Fruit fly (Drosophila melanogaster) whole organism, embryonic: ENCODE measurements around the gene Hr83.

Experiments
- CG10321 ChIP-seq: fragments of 200-800 bp; sonication (Bioruptor generic); IDR thresholded peaks from 2 replicates; pipeline ENCODE4 v1.3.6; 2022; ENCODE audit warnings: missing biosample characterization, missing genetic modification characterization
- CG10366 ChIP-seq: fragments of 200-800 bp; sonication (Bioruptor generic); IDR thresholded peaks from 2 replicates; pipeline ENCODE4 v1.3.6; 2022; ENCODE audit warnings: missing biosample characterization, missing genetic modification characterization
- CG10543 ChIP-seq: fragments of 200-800 bp; sonication (Bioruptor generic); optimal IDR thresholded peaks from 3 replicates; lab custom pipeline; 2017; ENCODE audit warnings: missing biosample characterization, mild to moderate bottlenecking, missing genetic modification characterization, moderate library complexity
- CG14710 ChIP-seq: fragments of 200-800 bp; sonication (Bioruptor generic); optimal IDR thresholded peaks from 3 replicates; lab custom pipeline; 2019; ENCODE audit warnings: missing biosample characterization, mild to moderate bottlenecking, missing genetic modification characterization, moderate library complexity
- CG1647 ChIP-seq: fragments of 200-800 bp; sonication (Bioruptor generic); optimal IDR thresholded peaks from 3 replicates; lab custom pipeline; 2016; ENCODE audit warnings: missing biosample characterization, missing genetic modification characterization
- CG30020 ChIP-seq: fragments of 200-800 bp; optimal IDR thresholded peaks from 2 replicates; lab custom pipeline; 2019; ENCODE audit warnings: missing biosample characterization, mild to moderate bottlenecking, missing genetic modification characterization, moderate library complexity
- CG3838 ChIP-seq: fragments of 200-800 bp; sonication (Bioruptor generic); optimal IDR thresholded peaks from 3 replicates; lab custom pipeline; 2016; ENCODE audit warnings: missing biosample characterization, missing genetic modification characterization
- CG3847 ChIP-seq: fragments of 200-800 bp; sonication (Bioruptor generic); IDR thresholded peaks from 2 replicates; pipeline ENCODE4 v1.3.6; 2022; ENCODE audit warnings: missing biosample characterization, missing genetic modification characterization
- CG43689 ChIP-seq: fragments of 200-800 bp; sonication (Bioruptor generic); IDR thresholded peaks from 2 replicates; pipeline ENCODE4 v1.3.6; 2022; ENCODE audit warnings: missing biosample characterization, missing genetic modification characterization
- CG4617 ChIP-seq: fragments of 200-800 bp; sonication (Bioruptor generic); optimal IDR thresholded peaks from 3 replicates; lab custom pipeline; 2016; ENCODE audit warnings: missing biosample characterization, missing genetic modification characterization, borderline replicate concordance
- CG6854 ChIP-seq: fragments of 200-800 bp; sonication (Bioruptor generic); optimal IDR thresholded peaks from 3 replicates; lab custom pipeline; 2017; ENCODE audit warnings: missing biosample characterization, mild to moderate bottlenecking, missing genetic modification characterization
- CG8388 ChIP-seq: fragments of 200-800 bp; sonication (Bioruptor generic); optimal IDR thresholded peaks from 2 replicates; lab custom pipeline; 2019; ENCODE audit warnings: missing biosample characterization, mild to moderate bottlenecking, missing genetic modification characterization, moderate library complexity
- CG9437 ChIP-seq: fragments of 200-800 bp; sonication (Bioruptor generic); optimal IDR thresholded peaks from 2 replicates; lab custom pipeline; 2018; ENCODE audit warnings: missing biosample characterization, mild to moderate bottlenecking, missing genetic modification characterization
- CG9609 ChIP-seq: fragments of 200-800 bp; sonication (Bioruptor generic); optimal IDR thresholded peaks from 3 replicates; lab custom pipeline; 2016; ENCODE audit warnings: missing biosample characterization, missing genetic modification characterization
- CG9727 ChIP-seq: fragments of 200-800 bp; sonication (Bioruptor generic); optimal IDR thresholded peaks from 3 replicates; lab custom pipeline; 2017; ENCODE audit warnings: missing biosample characterization, mild to moderate bottlenecking, missing genetic modification characterization
- CG9817 ChIP-seq: fragments of 200-800 bp; sonication (Bioruptor generic); optimal IDR thresholded peaks from 2 replicates; lab custom pipeline; 2018; ENCODE audit warnings: missing biosample characterization, mild to moderate bottlenecking, missing genetic modification characterization, moderate library complexity
- Doc2 ChIP-seq: fragments of 200-800 bp; sonication (Bioruptor generic); IDR thresholded peaks from 2 replicates; pipeline ENCODE4 v1.3.6; 2022; ENCODE audit warnings: missing biosample characterization, missing genetic modification characterization
- Dp ChIP-seq: fragments of 200-800 bp; sonication (Bioruptor generic); optimal IDR thresholded peaks from 2 replicates; lab custom pipeline; 2018; ENCODE audit warnings: missing biosample characterization, mild to moderate bottlenecking, missing genetic modification characterization, moderate library complexity
- Drgx ChIP-seq: fragments of 200-800 bp; sonication (Bioruptor generic); IDR thresholded peaks from 2 replicates; pipeline ENCODE4 v1.3.6; 2022; ENCODE audit warnings: missing biosample characterization, missing genetic modification characterization
- Eip74EF ChIP-seq, 2 experiments: fragments of 200-800 bp in 1 of 2; fragments of >200 bp in 1 of 2; sonication (Bioruptor generic) in 1 of 2; optimal IDR thresholded peaks; 2 replicates each; lab custom pipeline; 2017 to 2019; ENCODE audit warnings: missing biosample characterization in 2 of 2, missing genetic modification characterization in 2 of 2, mild to moderate bottlenecking in 1 of 2, moderate library complexity in 1 of 2
- Hey ChIP-seq: fragments of 200-800 bp; sonication (Bioruptor generic); optimal IDR thresholded peaks from 3 replicates; lab custom pipeline; 2018; ENCODE audit warnings: missing biosample characterization, mild to moderate bottlenecking, missing genetic modification characterization
- Hr78 ChIP-seq, 2 experiments: fragments of 200-800 bp in 1 of 2; fragments of >200 bp in 1 of 2; sonication (Bioruptor generic) in 1 of 2; optimal IDR thresholded peaks; 2 replicates each; lab custom pipeline; 2017 to 2019; ENCODE audit warnings: missing biosample characterization in 2 of 2, missing genetic modification characterization in 2 of 2, mild to moderate bottlenecking in 1 of 2, moderate library complexity in 1 of 2
- MBD-R2 ChIP-seq: fragments of 200-800 bp; sonication (Bioruptor generic); IDR thresholded peaks from 2 replicates; pipeline ENCODE4 v1.3.6; 2022; ENCODE audit warnings: missing biosample characterization, missing genetic modification characterization
- Mes4 ChIP-seq: fragments of 200-800 bp; sonication (Bioruptor generic); optimal IDR thresholded peaks from 2 replicates; lab custom pipeline; 2016; ENCODE audit warnings: missing biosample characterization, missing genetic modification characterization
- Mrtf ChIP-seq: fragments of 200-800 bp; sonication (Bioruptor generic); IDR thresholded peaks from 3 replicates; pipeline ENCODE4 v1.3.6; 2022; ENCODE audit warnings: missing biosample characterization, missing genetic modification characterization
- Myb ChIP-seq: fragments of 200-800 bp; sonication (Bioruptor generic); optimal IDR thresholded peaks from 2 replicates; lab custom pipeline; 2016; ENCODE audit warnings: missing biosample characterization, missing genetic modification characterization
- NK7.1 ChIP-seq: fragments of 200-800 bp; sonication (Bioruptor generic); optimal IDR thresholded peaks from 3 replicates; lab custom pipeline; 2016; ENCODE audit warnings: missing biosample characterization, missing genetic modification characterization
- Opbp ChIP-seq: fragments of 200-800 bp; sonication (Bioruptor generic); IDR thresholded peaks from 3 replicates; pipeline ENCODE4 v1.3.6; 2022; ENCODE audit warnings: missing biosample characterization, missing genetic modification characterization; ENCODE audit not compliant: partially characterized antibody
- Poxn ChIP-seq: fragments of 200-800 bp; sonication (Bioruptor generic); IDR thresholded peaks from 2 replicates; pipeline ENCODE4 v1.3.6; 2022; ENCODE audit warnings: missing biosample characterization, missing genetic modification characterization
- Side ChIP-seq: fragments of 200-800 bp; sonication (Bioruptor generic); optimal IDR thresholded peaks from 2 replicates; lab custom pipeline; 2016; ENCODE audit warnings: missing biosample characterization, missing genetic modification characterization
- Sry-δ ChIP-seq: fragments of 200-800 bp; sonication (Bioruptor generic); optimal IDR thresholded peaks from 2 replicates; lab custom pipeline; 2016; ENCODE audit warnings: missing biosample characterization, missing genetic modification characterization
- YL-1 ChIP-seq: fragments of 200-800 bp; sonication (Bioruptor generic); optimal IDR thresholded peaks from 3 replicates; lab custom pipeline; 2017; ENCODE audit warnings: missing biosample characterization, mild to moderate bottlenecking, missing genetic modification characterization
- al ChIP-seq: fragments of 200-800 bp; sonication (Bioruptor generic); IDR thresholded peaks from 2 replicates; pipeline ENCODE4 v1.3.6; 2022; ENCODE audit warnings: missing biosample characterization, missing genetic modification characterization
- ato ChIP-seq: fragments of 200-800 bp; sonication (Bioruptor generic); IDR thresholded peaks from 2 replicates; pipeline ENCODE4 v1.3.6; 2022; ENCODE audit warnings: missing biosample characterization, missing genetic modification characterization; ENCODE audit not compliant: partially characterized antibody
- bbx ChIP-seq: fragments of 200-800 bp; sonication (Bioruptor generic); IDR thresholded peaks from 2 replicates; pipeline ENCODE4 v1.3.6; 2022; ENCODE audit warnings: missing biosample characterization, missing genetic modification characterization; ENCODE audit not compliant: partially characterized antibody
- bcd ChIP-seq: fragments of 200-800 bp; sonication (Bioruptor generic); optimal IDR thresholded peaks from 2 replicates; lab custom pipeline; 2017; ENCODE audit warnings: missing biosample characterization, mild to moderate bottlenecking, missing genetic modification characterization
- cg ChIP-seq: fragments of 200-800 bp; sonication (Bioruptor generic); optimal IDR thresholded peaks from 3 replicates; lab custom pipeline; 2019; ENCODE audit warnings: missing biosample characterization, mild to moderate bottlenecking, missing genetic modification characterization, moderate library complexity
- ci ChIP-seq: fragments of 200-800 bp; sonication (Bioruptor generic); IDR thresholded peaks from 3 replicates; pipeline ENCODE4 v1.3.6; 2022; ENCODE audit warnings: missing biosample characterization, missing genetic modification characterization
- crol ChIP-seq: fragments of 200-800 bp; sonication (Bioruptor generic); IDR thresholded peaks from 2 replicates; pipeline ENCODE4 v1.3.6; 2022; ENCODE audit warnings: missing biosample characterization, missing genetic modification characterization
- da ChIP-seq: fragments of 200-800 bp; sonication (Bioruptor generic); optimal IDR thresholded peaks from 2 replicates; lab custom pipeline; 2016; ENCODE audit warnings: missing biosample characterization, missing genetic modification characterization
- dati ChIP-seq: fragments of 200-800 bp; sonication (Bioruptor generic); IDR thresholded peaks from 2 replicates; pipeline ENCODE4 v1.3.6; 2022; ENCODE audit warnings: missing biosample characterization, missing genetic modification characterization
- dmrt99B ChIP-seq: fragments of 200-800 bp; sonication (Bioruptor generic); optimal IDR thresholded peaks from 2 replicates; lab custom pipeline; 2018; ENCODE audit warnings: missing biosample characterization, mild to moderate bottlenecking, missing genetic modification characterization, moderate library complexity
- ems ChIP-seq: fragments of 200-800 bp; sonication (Bioruptor generic); optimal IDR thresholded peaks from 3 replicates; lab custom pipeline; 2016; ENCODE audit warnings: missing biosample characterization, missing genetic modification characterization
- ewg ChIP-seq: fragments of 200-800 bp; sonication (Bioruptor generic); optimal IDR thresholded peaks from 3 replicates; lab custom pipeline; 2017; ENCODE audit warnings: mild to moderate bottlenecking, missing biosample characterization, missing genetic modification reagents, missing genetic modification characterization
- org-1 ChIP-seq: fragments of 200-800 bp; sonication (Bioruptor generic); optimal IDR thresholded peaks from 2 replicates; lab custom pipeline; 2017; ENCODE audit warnings: missing biosample characterization, missing genetic modification characterization
- pnt ChIP-seq: fragments of 200-800 bp; sonication (Bioruptor generic); optimal IDR thresholded peaks from 3 replicates; lab custom pipeline; 2016; ENCODE audit warnings: missing biosample characterization, missing genetic modification characterization
- pros ChIP-seq: fragments of 200-800 bp; sonication (Bioruptor generic); optimal IDR thresholded peaks from 3 replicates; lab custom pipeline; 2019; ENCODE audit warnings: missing biosample characterization, mild to moderate bottlenecking, missing genetic modification characterization, moderate library complexity
- pzg ChIP-seq: fragments of 200-800 bp; sonication (Bioruptor generic); optimal IDR thresholded peaks from 3 replicates; lab custom pipeline; 2018; ENCODE audit warnings: missing biosample characterization, mild to moderate bottlenecking, missing genetic modification characterization, moderate library complexity
- slou ChIP-seq: fragments of 200-800 bp; sonication (Bioruptor generic); optimal IDR thresholded peaks from 3 replicates; lab custom pipeline; 2016; ENCODE audit warnings: missing biosample characterization, missing genetic modification characterization
- zfh2 ChIP-seq: fragments of 200-800 bp; sonication (Bioruptor generic); optimal IDR thresholded peaks from 2 replicates; lab custom pipeline; 2016; ENCODE audit warnings: missing biosample characterization, missing genetic modification characterization

Hr83 gene

dm6 chr3R:6350755-6351154 is 1.7 kb downstream of the Hr83 start, which contains the start of gene Pak (continued):
- TF ChIP-seq pzg (GFP tag; lab: Kevin White, UChicago) (peak; percentile 77), zfh2 (GFP tag; lab: Kevin White, UChicago) (peak; percentile 7), Dp (GFP tag; lab: Kevin White, UChicago) (peak; percentile 64), bbx (peak; percentile 93), Opbp (peak; percentile 96), dati (GFP tag; lab: Robert Waterston, UW) (no peak), CG8388 (GFP tag; lab: Kevin White, UChicago) (no peak), Hey (tag; lab: Kevin White, UChicago) (no peak), Myb (GFP tag; lab: Kevin White, UChicago) (peak; percentile 57), CG6854 (GFP tag; lab: Kevin White, UChicago) (no peak), YL-1 (GFP tag; lab: Kevin White, UChicago) (peak; percentile 15), CG4617 (GFP tag; lab: Kevin White, UChicago) (peak; percentile 95)

DNA sequence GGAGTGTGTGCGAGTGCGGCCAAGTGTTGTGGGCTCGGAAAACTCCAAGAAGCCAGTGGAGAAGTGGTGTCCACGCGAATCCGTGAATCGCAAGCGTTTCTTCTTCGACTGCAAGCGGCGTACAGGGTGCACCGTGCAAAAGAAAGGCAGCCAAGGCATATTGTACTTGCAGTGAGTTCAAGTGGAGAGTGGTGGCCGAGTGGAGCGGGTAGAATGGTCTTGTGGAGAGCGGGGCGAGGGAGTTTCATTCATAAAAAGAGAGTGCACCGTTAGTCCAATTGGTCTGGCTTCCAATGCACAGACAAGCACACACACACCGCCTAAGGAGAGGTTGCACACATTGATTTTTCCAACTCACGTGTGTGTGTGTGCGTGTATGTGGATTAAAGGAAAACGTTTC is 2.1 kb downstream of the Hr83 start:
- TF ChIP-seq ems (GFP tag; lab: Kevin White, UChicago): no peak
- TF ChIP-seq slou (GFP tag; lab: Kevin White, UChicago): no peak
- TF ChIP-seq CG10366 (GFP tag; lab: Robert Waterston, UW): no peak
- TF ChIP-seq crol (GFP tag; lab: Robert Waterston, UW): peak; percentile 61
- no peak for TF ChIP-seq Hey (tag; lab: Kevin White, UChicago)
- no peak for TF ChIP-seq NK7.1 (GFP tag; lab: Kevin White, UChicago)
- no peak; the same call in 2 of the 3 replicates for TF ChIP-seq ci (GFP tag; lab: Robert Waterston, UW)
- TF ChIP-seq cg (GFP tag; lab: Kevin White, UChicago): peak; percentile 85
- no peak for TF ChIP-seq bcd (GFP tag; lab: Kevin White, UChicago)
- no peak for TF ChIP-seq CG10543
- TF ChIP-seq dmrt99B: no peak
- TF ChIP-seq CG10321 (GFP tag; lab: Robert Waterston, UW): no peak
- TF ChIP-seq al (GFP tag; lab: Robert Waterston, UW): no peak
- no peak for TF ChIP-seq Eip74EF (GFP tag; optimal IDR thresholded peaks at IDR 0.05; lab: Kevin White, UChicago)
- no peak for TF ChIP-seq Doc2 (GFP tag; lab: Robert Waterston, UW)
- no peak for TF ChIP-seq CG9609 (GFP tag; lab: Kevin White, UChicago)
- peak; percentile 22 for TF ChIP-seq CG9437
- no peak for TF ChIP-seq ewg (GFP tag; lab: Kevin White, UChicago)
- TF ChIP-seq CG1647 (GFP tag; lab: Kevin White, UChicago): no peak
- TF ChIP-seq da (GFP tag; lab: Kevin White, UChicago): no peak
- TF ChIP-seq CG30020 (tag; lab: Kevin White, UChicago): no peak
- no peak for TF ChIP-seq CG43689 (GFP tag; lab: Robert Waterston, UW)
- no peak for TF ChIP-seq Side (GFP tag; lab: Kevin White, UChicago)
- no peak for TF ChIP-seq ato (GFP tag; lab: Robert Waterston, UW)
- no peak for TF ChIP-seq Sry-δ (GFP tag; lab: Kevin White, UChicago)
- no peak for TF ChIP-seq CG9727 (GFP tag; lab: Kevin White, UChicago)
- TF ChIP-seq pros (GFP tag; lab: Kevin White, UChicago): peak; percentile 79
- no peak for TF ChIP-seq Mrtf
- no peak for TF ChIP-seq org-1 (GFP tag; lab: Kevin White, UChicago)
- TF ChIP-seq MBD-R2 (GFP tag; lab: Robert Waterston, UW): peak; percentile 13; the same call in 1 of the 2 replicates
- TF ChIP-seq Mes4 (GFP tag; lab: Kevin White, UChicago): no peak
- TF ChIP-seq CG14710 (tag; lab: Kevin White, UChicago): no peak
- no peak for TF ChIP-seq Poxn (GFP tag; lab: Robert Waterston, UW)
- TF ChIP-seq CG3838 (GFP tag; lab: Kevin White, UChicago): no peak
- TF ChIP-seq Hr78 (GFP tag; optimal IDR thresholded peaks at IDR 0.05; lab: Kevin White, UChicago): no peak
- TF ChIP-seq Drgx (GFP tag; lab: Robert Waterston, UW): peak; percentile 23; the same call in 1 of the 2 replicates
- TF ChIP-seq CG9817: no peak
- TF ChIP-seq CG3847 (GFP tag; lab: Robert Waterston, UW): no peak
- TF ChIP-seq pnt (GFP tag; lab: Kevin White, UChicago): no peak
